ENCODE assay signal across 1 fruit fly cellular context in genomic region chr2L:7940459-7941343, dm6.
TF ChIP-seq lines count a peak whose summit lies in the region.

No protein-coding gene starts in this region.

TF ChIP-seq in whole organism, embryonic, 481 proteins besides CTCF, POLR2A, EP300 and RAD21 (continued from another document and continues in another):
- peak; percentile 49 for TF ChIP-seq nerfin-1 (tag; optimal IDR thresholded peaks at IDR 0.05; lab: Kevin White, UChicago)
- no peak for TF ChIP-seq CG2202 (tag; optimal IDR thresholded peaks at IDR 0.05; lab: Kevin White, UChicago)
- TF ChIP-seq Stat92E (GFP tag; optimal IDR thresholded peaks at IDR 0.05; lab: Kevin White, UChicago): no peak
- TF ChIP-seq sisA (GFP tag; IDR thresholded peaks at IDR 0.05; lab: Robert Waterston, UW): no peak
- no peak for TF ChIP-seq ranshi (GFP tag; IDR thresholded peaks at IDR 0.05; lab: Robert Waterston, UW)
- no peak for TF ChIP-seq lov (optimal IDR thresholded peaks at IDR 0.05; lab: Kevin White, UChicago)
- TF ChIP-seq lov (GFP tag; IDR thresholded peaks at IDR 0.05; lab: Robert Waterston, UW): 0 out of 3 replicates have a peak, but pooled peaks have one; percentile 14
- no peak for TF ChIP-seq Camta (GFP tag; optimal IDR thresholded peaks at IDR 0.05; lab: Kevin White, UChicago)
- no peak for TF ChIP-seq CG11085 (GFP tag; IDR thresholded peaks at IDR 0.05; lab: Robert Waterston, UW)
- TF ChIP-seq CG11504 (tag; optimal IDR thresholded peaks at IDR 0.05; lab: Kevin White, UChicago): peak; percentile 44
- TF ChIP-seq vfl (GFP tag; optimal IDR thresholded peaks at IDR 0.05; lab: Kevin White, UChicago): no peak
- TF ChIP-seq CG12071 (GFP tag; optimal IDR thresholded peaks at IDR 0.05; lab: Kevin White, UChicago): peak; percentile 69
- no peak for TF ChIP-seq vnd (GFP tag; IDR thresholded peaks at IDR 0.05; lab: Robert Waterston, UW; ENCODE audit: partially characterized antibody)
- peak; percentile 33; the same call in 1 of the 2 replicates for TF ChIP-seq vvl (GFP tag; IDR thresholded peaks at IDR 0.05; lab: Robert Waterston, UW)
- no peak for TF ChIP-seq so (GFP tag; IDR thresholded peaks at IDR 0.05; lab: Robert Waterston, UW)
- TF ChIP-seq CG2199 (GFP tag; IDR thresholded peaks at IDR 0.05; lab: Robert Waterston, UW): no peak
- TF ChIP-seq salm (tag; optimal IDR thresholded peaks at IDR 0.05; lab: Kevin White, UChicago): no peak
- TF ChIP-seq ac (GFP tag; optimal IDR thresholded peaks at IDR 0.05; lab: Kevin White, UChicago): no peak
- TF ChIP-seq twi (tag; optimal IDR thresholded peaks at IDR 0.05; lab: Kevin White, UChicago): no peak
- TF ChIP-seq sc (optimal IDR thresholded peaks at IDR 0.05; lab: Kevin White, UChicago): no peak
- no peak for TF ChIP-seq sc (GFP tag; optimal IDR thresholded peaks at IDR 0.05; lab: Kevin White, UChicago)
- TF ChIP-seq pfk (GFP tag; optimal IDR thresholded peaks at IDR 0.05; lab: Kevin White, UChicago): peak; percentile 66
- no peak for TF ChIP-seq unc-4 (GFP tag; IDR thresholded peaks at IDR 0.05; lab: Robert Waterston, UW; ENCODE audit: partially characterized antibody)
- no peak for TF ChIP-seq Bdp1 (GFP tag; optimal IDR thresholded peaks at IDR 0.05; lab: Kevin White, UChicago)
- no peak for TF ChIP-seq CG10979 (tag; optimal IDR thresholded peaks at IDR 0.05; lab: Kevin White, UChicago)
- no peak for TF ChIP-seq otp (GFP tag; IDR thresholded peaks at IDR 0.05; lab: Robert Waterston, UW)
- TF ChIP-seq CG2678 (tag; optimal IDR thresholded peaks at IDR 0.05; lab: Kevin White, UChicago): peak; percentile 34
- no peak for TF ChIP-seq fd96Cb (tag; optimal IDR thresholded peaks at IDR 0.05; lab: Kevin White, UChicago)
- no peak for TF ChIP-seq Bteb2 (GFP tag; optimal IDR thresholded peaks at IDR 0.05; lab: Kevin White, UChicago)
- TF ChIP-seq CG31224 (GFP tag; IDR thresholded peaks at IDR 0.05; lab: Robert Waterston, UW): no peak
- no peak for TF ChIP-seq run (tag; optimal IDR thresholded peaks at IDR 0.05; lab: Kevin White, UChicago)
- no peak for TF ChIP-seq org-1 (GFP tag; optimal IDR thresholded peaks at IDR 0.05; lab: Kevin White, UChicago)
- no peak for TF ChIP-seq dysf (GFP tag; IDR thresholded peaks at IDR 0.05; lab: Robert Waterston, UW)
- no peak for TF ChIP-seq CG10959 (GFP tag; IDR thresholded peaks at IDR 0.05; lab: Robert Waterston, UW)
- TF ChIP-seq ash1 (GFP tag; optimal IDR thresholded peaks at IDR 0.05; lab: Kevin White, UChicago): peak; percentile 32
- TF ChIP-seq kah (GFP tag; optimal IDR thresholded peaks at IDR 0.05; lab: Kevin White, UChicago): peak; percentile 37
- TF ChIP-seq Antp (GFP tag; optimal IDR thresholded peaks at IDR 0.05; lab: Kevin White, UChicago): no peak
- no peak for TF ChIP-seq CG9797 (GFP tag; optimal IDR thresholded peaks at IDR 0.05; lab: Kevin White, UChicago)
- TF ChIP-seq stwl (tag; optimal IDR thresholded peaks at IDR 0.05; lab: Kevin White, UChicago): no peak
- TF ChIP-seq dmrt11E (tag; optimal IDR thresholded peaks at IDR 0.05; lab: Kevin White, UChicago): no peak
- no peak for TF ChIP-seq ab (GFP tag; optimal IDR thresholded peaks at IDR 0.05; lab: Kevin White, UChicago)
- TF ChIP-seq D (optimal IDR thresholded peaks at IDR 0.05; lab: Kevin White, UChicago): no peak
- no peak for TF ChIP-seq D (GFP tag; optimal IDR thresholded peaks at IDR 0.05; lab: Kevin White, UChicago)
- TF ChIP-seq CHES-1-like (GFP tag; optimal IDR thresholded peaks at IDR 0.05; lab: Kevin White, UChicago): no peak
- TF ChIP-seq dati (GFP tag; IDR thresholded peaks at IDR 0.05; lab: Robert Waterston, UW): no peak
- TF ChIP-seq inv (GFP tag; IDR thresholded peaks at IDR 0.05; lab: Robert Waterston, UW; ENCODE audit: partially characterized antibody): no peak
- no peak for TF ChIP-seq HLH4C (GFP tag; IDR thresholded peaks at IDR 0.05; lab: Robert Waterston, UW; ENCODE audit: partially characterized antibody)
- TF ChIP-seq btn (GFP tag; optimal IDR thresholded peaks at IDR 0.05; lab: Kevin White, UChicago): no peak
- TF ChIP-seq CG17359 (tag; optimal IDR thresholded peaks at IDR 0.05; lab: Kevin White, UChicago): peak; percentile 42
- no peak for TF ChIP-seq emc (GFP tag; optimal IDR thresholded peaks at IDR 0.05; lab: Kevin White, UChicago)
- peak; percentile 11 for TF ChIP-seq fd3F (GFP tag; optimal IDR thresholded peaks at IDR 0.05; lab: Kevin White, UChicago)
- no peak for TF ChIP-seq nmo (GFP tag; optimal IDR thresholded peaks at IDR 0.05; lab: Kevin White, UChicago)
- TF ChIP-seq Atf-2 (GFP tag; optimal IDR thresholded peaks at IDR 0.05; lab: Kevin White, UChicago): no peak
- TF ChIP-seq hth (optimal IDR thresholded peaks at IDR 0.05; lab: Kevin White, UChicago): no peak
- no peak for TF ChIP-seq CG32767 (GFP tag; IDR thresholded peaks at IDR 0.05; lab: Robert Waterston, UW)
- no peak for TF ChIP-seq CG32772 (GFP tag; IDR thresholded peaks at IDR 0.05; lab: Robert Waterston, UW)
- TF ChIP-seq CG13287 (GFP tag; IDR thresholded peaks at IDR 0.05; lab: Robert Waterston, UW; ENCODE audit: partially characterized antibody): no peak
- no peak for TF ChIP-seq cas (GFP tag; IDR thresholded peaks at IDR 0.05; lab: Robert Waterston, UW)
- no peak for TF ChIP-seq CG11456 (GFP tag; IDR thresholded peaks at IDR 0.05; lab: Robert Waterston, UW)
- TF ChIP-seq Tbp (GFP tag; optimal IDR thresholded peaks at IDR 0.05; lab: Kevin White, UChicago): no peak
- TF ChIP-seq CG30403 (GFP tag; optimal IDR thresholded peaks at IDR 0.05; lab: Kevin White, UChicago): no peak
- TF ChIP-seq gem (tag; optimal IDR thresholded peaks at IDR 0.05; lab: Kevin White, UChicago): no peak
- TF ChIP-seq pho (GFP tag; optimal IDR thresholded peaks at IDR 0.05; lab: Kevin White, UChicago): peak; percentile 6
- peak; percentile 38 for TF ChIP-seq Asciz (GFP tag; optimal IDR thresholded peaks at IDR 0.05; lab: Kevin White, UChicago)
- peak; percentile 53 for TF ChIP-seq odd (GFP tag; optimal IDR thresholded peaks at IDR 0.05; lab: Kevin White, UChicago)
- no peak for TF ChIP-seq ken (GFP tag; IDR thresholded peaks at IDR 0.05; lab: Robert Waterston, UW)
- no peak for TF ChIP-seq CG17186 (GFP tag; optimal IDR thresholded peaks at IDR 0.05; lab: Kevin White, UChicago)
- no peak for TF ChIP-seq ems (GFP tag; optimal IDR thresholded peaks at IDR 0.05; lab: Kevin White, UChicago)
- TF ChIP-seq Dip2 (GFP tag; IDR thresholded peaks at IDR 0.05; lab: Robert Waterston, UW): no peak
- TF ChIP-seq CG10543 (GFP tag; optimal IDR thresholded peaks at IDR 0.05; lab: Kevin White, UChicago): peak; percentile 89
- TF ChIP-seq schlank (tag; optimal IDR thresholded peaks at IDR 0.05; lab: Kevin White, UChicago): peak; percentile 32
- no peak for TF ChIP-seq CG16815 (GFP tag; optimal IDR thresholded peaks at IDR 0.05; lab: Kevin White, UChicago)
- peak; percentile 74 for TF ChIP-seq CG18599 (GFP tag; optimal IDR thresholded peaks at IDR 0.05; lab: Kevin White, UChicago)
- no peak for TF ChIP-seq dimm (GFP tag; IDR thresholded peaks at IDR 0.05; lab: Robert Waterston, UW)
- TF ChIP-seq peb (GFP tag; IDR thresholded peaks at IDR 0.05; lab: Robert Waterston, UW): no peak
- peak; percentile 17 for TF ChIP-seq CG7839 (tag; optimal IDR thresholded peaks at IDR 0.05; lab: Kevin White, UChicago)
- no peak for TF ChIP-seq CG6175 (GFP tag; IDR thresholded peaks at IDR 0.05; lab: Robert Waterston, UW)
- TF ChIP-seq CG1832 (GFP tag; optimal IDR thresholded peaks at IDR 0.05; lab: Kevin White, UChicago): no peak
- no peak for TF ChIP-seq zf30C (GFP tag; optimal IDR thresholded peaks at IDR 0.05; lab: Kevin White, UChicago)
- TF ChIP-seq fru (optimal IDR thresholded peaks at IDR 0.05; lab: Kevin White, UChicago): no peak
- no peak for TF ChIP-seq ase (GFP tag; IDR thresholded peaks at IDR 0.05; lab: Robert Waterston, UW)
- no peak for TF ChIP-seq al (GFP tag; IDR thresholded peaks at IDR 0.05; lab: Robert Waterston, UW)
- no peak for TF ChIP-seq Ptx1 (GFP tag; IDR thresholded peaks at IDR 0.05; lab: Robert Waterston, UW)
- TF ChIP-seq CG4854 (GFP tag; optimal IDR thresholded peaks at IDR 0.05; lab: Kevin White, UChicago): no peak
- peak; percentile 47 for TF ChIP-seq Hey (tag; optimal IDR thresholded peaks at IDR 0.05; lab: Kevin White, UChicago)
- peak; percentile 12 for TF ChIP-seq CG1603 (tag; optimal IDR thresholded peaks at IDR 0.05; lab: Kevin White, UChicago)
- TF ChIP-seq HmgD (GFP tag; optimal IDR thresholded peaks at IDR 0.05; lab: Kevin White, UChicago): no peak
- peak; percentile 1 for TF ChIP-seq exex (tag; optimal IDR thresholded peaks at IDR 0.05; lab: Kevin White, UChicago)
- no peak for TF ChIP-seq CG33213 (GFP tag; optimal IDR thresholded peaks at IDR 0.05; lab: Kevin White, UChicago)
- no peak for TF ChIP-seq Hr39 (optimal IDR thresholded peaks at IDR 0.05; lab: Kevin White, UChicago)
- TF ChIP-seq Mrtf (GFP tag; IDR thresholded peaks at IDR 0.05; lab: Robert Waterston, UW): no peak
- TF ChIP-seq Fer3 (tag; optimal IDR thresholded peaks at IDR 0.05; lab: Kevin White, UChicago): peak; percentile 39
- no peak for TF ChIP-seq CG9437 (GFP tag; optimal IDR thresholded peaks at IDR 0.05; lab: Kevin White, UChicago)
- TF ChIP-seq yki (optimal IDR thresholded peaks at IDR 0.05; lab: Kevin White, UChicago): no peak
- no peak for TF ChIP-seq CG12104 (GFP tag; optimal IDR thresholded peaks at IDR 0.05; lab: Kevin White, UChicago)
- no peak for TF ChIP-seq disco-r (GFP tag; optimal IDR thresholded peaks at IDR 0.05; lab: Kevin White, UChicago)
- TF ChIP-seq CG13624 (GFP tag; optimal IDR thresholded peaks at IDR 0.05; lab: Kevin White, UChicago): no peak
- TF ChIP-seq trh (GFP tag; optimal IDR thresholded peaks at IDR 0.05; lab: Kevin White, UChicago): no peak
- TF ChIP-seq PHDP (tag; optimal IDR thresholded peaks at IDR 0.05; lab: Kevin White, UChicago): no peak
- TF ChIP-seq wdn (GFP tag; IDR thresholded peaks at IDR 0.05; lab: Robert Waterston, UW): no peak
- peak; percentile 58 for TF ChIP-seq caup (GFP tag; optimal IDR thresholded peaks at IDR 0.05; lab: Kevin White, UChicago; ENCODE audit: severe bottlenecking)
- no peak for TF ChIP-seq Elba2 (GFP tag; optimal IDR thresholded peaks at IDR 0.05; lab: Kevin White, UChicago)
- TF ChIP-seq Gsc (GFP tag; IDR thresholded peaks at IDR 0.05; lab: Robert Waterston, UW): no peak
- TF ChIP-seq zfh1 (GFP tag; IDR thresholded peaks at IDR 0.05; lab: Robert Waterston, UW): no peak
- peak; percentile 15; the same call in 1 of the 2 replicates for TF ChIP-seq CG14014 (GFP tag; IDR thresholded peaks at IDR 0.05; lab: Robert Waterston, UW)
- TF ChIP-seq CG15073 (GFP tag; optimal IDR thresholded peaks at IDR 0.05; lab: Kevin White, UChicago): no peak
- peak; percentile 46 for TF ChIP-seq CG6854 (GFP tag; optimal IDR thresholded peaks at IDR 0.05; lab: Kevin White, UChicago)
- TF ChIP-seq Lhr (GFP tag; optimal IDR thresholded peaks at IDR 0.05; lab: Kevin White, UChicago): no peak
- TF ChIP-seq CG6765 (GFP tag; optimal IDR thresholded peaks at IDR 0.05; lab: Kevin White, UChicago): peak; percentile 83
- no peak for TF ChIP-seq chif (GFP tag; optimal IDR thresholded peaks at IDR 0.05; lab: Kevin White, UChicago)
- no peak for TF ChIP-seq Pdp1 (GFP tag; optimal IDR thresholded peaks at IDR 0.05; lab: Kevin White, UChicago)
- no peak for TF ChIP-seq h (optimal IDR thresholded peaks at IDR 0.05; lab: Kevin White, UChicago)
- TF ChIP-seq CG14860 (GFP tag; IDR thresholded peaks at IDR 0.05; lab: Robert Waterston, UW; ENCODE audit: partially characterized antibody): no peak
- TF ChIP-seq CG8765 (GFP tag; IDR thresholded peaks at IDR 0.05; lab: Robert Waterston, UW): no peak
- TF ChIP-seq gcm (GFP tag; optimal IDR thresholded peaks at IDR 0.05; lab: Kevin White, UChicago): no peak
- TF ChIP-seq gsb (GFP tag; IDR thresholded peaks at IDR 0.05; lab: Robert Waterston, UW): peak; percentile 51
- TF ChIP-seq gt (GFP tag; IDR thresholded peaks at IDR 0.05; lab: Robert Waterston, UW): no peak
- no peak for TF ChIP-seq CG14667 (GFP tag; IDR thresholded peaks at IDR 0.05; lab: Robert Waterston, UW)
- TF ChIP-seq bigmax (GFP tag; optimal IDR thresholded peaks at IDR 0.05; lab: Kevin White, UChicago): no peak
- TF ChIP-seq repo (GFP tag; optimal IDR thresholded peaks at IDR 0.05; lab: Kevin White, UChicago): no peak
- TF ChIP-seq hkb (optimal IDR thresholded peaks at IDR 0.05; lab: Kevin White, UChicago): no peak
- peak; percentile 50 for TF ChIP-seq hkb (GFP tag; IDR thresholded peaks at IDR 0.05; lab: Robert Waterston, UW)
- no peak for TF ChIP-seq Sry-β (GFP tag; optimal IDR thresholded peaks at IDR 0.05; lab: Kevin White, UChicago)
- TF ChIP-seq CG4730 (GFP tag; IDR thresholded peaks at IDR 0.05; lab: Robert Waterston, UW): no peak
- TF ChIP-seq Oli (tag; optimal IDR thresholded peaks at IDR 0.05; lab: Kevin White, UChicago): no peak
- TF ChIP-seq crol (GFP tag; IDR thresholded peaks at IDR 0.05; lab: Robert Waterston, UW): peak; percentile 48
- TF ChIP-seq CG10431 (GFP tag; optimal IDR thresholded peaks at IDR 0.05; lab: Kevin White, UChicago): no peak
- TF ChIP-seq CG2129 (GFP tag; IDR thresholded peaks at IDR 0.05; lab: Robert Waterston, UW; ENCODE audit: partially characterized antibody): no peak
- TF ChIP-seq Mad (GFP tag; optimal IDR thresholded peaks at IDR 0.05; lab: Kevin White, UChicago): no peak
- peak; percentile 80 for TF ChIP-seq CG17912 (GFP tag; optimal IDR thresholded peaks at IDR 0.05; lab: Kevin White, UChicago)
- TF ChIP-seq CG12236 (GFP tag; optimal IDR thresholded peaks at IDR 0.05; lab: Kevin White, UChicago): no peak
- peak; percentile 94 for TF ChIP-seq Ets97D (GFP tag; optimal IDR thresholded peaks at IDR 0.05; lab: Kevin White, UChicago)
- TF ChIP-seq Hand (GFP tag; optimal IDR thresholded peaks at IDR 0.05; lab: Kevin White, UChicago): peak; percentile 54
- TF ChIP-seq z (GFP tag; IDR thresholded peaks at IDR 0.05; lab: Robert Waterston, UW): no peak
- no peak for TF ChIP-seq CG18476 (GFP tag; optimal IDR thresholded peaks at IDR 0.05; lab: Kevin White, UChicago)
- TF ChIP-seq fd102C (GFP tag; optimal IDR thresholded peaks at IDR 0.05; lab: Kevin White, UChicago): no peak
- TF ChIP-seq CG12299 (tag; optimal IDR thresholded peaks at IDR 0.05; lab: Kevin White, UChicago): peak; percentile 6
- TF ChIP-seq Adf1 (GFP tag; IDR thresholded peaks at IDR 0.05; lab: Robert Waterston, UW): peak; percentile 46; the same call in 1 of the 2 replicates
- no peak for TF ChIP-seq toy (GFP tag; IDR thresholded peaks at IDR 0.05; lab: Robert Waterston, UW)
- TF ChIP-seq esg (GFP tag; conservative IDR thresholded peaks at IDR 0.05; lab: Robert Waterston, UW): no peak
